Fruit fly (Drosophila melanogaster) whole organism: ENCODE results near the gene Pdss2.

ENCODE experiments used
- CG8478 ChIP-seq: fragments of >200 bp; optimal IDR thresholded peaks from 2 replicates; lab custom pipeline; 2018; ENCODE audit warnings: inconsistent platforms
- EcR ChIP-seq, 2 experiments: fragments of >200 bp; optimal IDR thresholded peaks; 2 replicates each; lab custom pipeline; 2017; ENCODE audit warnings: missing biosample characterization in 2 of 2, missing genetic modification characterization in 2 of 2, missing genetic modification reagents in 2 of 2
- pan ChIP-seq: fragments of >200 bp; optimal IDR thresholded peaks from 2 replicates; lab custom pipeline; 2017
- psq ChIP-seq: fragments of >200 bp; optimal IDR thresholded peaks from 2 replicates; lab custom pipeline; 2017
- usp ChIP-seq: fragments of >200 bp; optimal IDR thresholded peaks from 2 replicates; lab custom pipeline; 2017; ENCODE audit warnings: missing biosample characterization, missing genetic modification characterization, mixed read lengths

DNA sequence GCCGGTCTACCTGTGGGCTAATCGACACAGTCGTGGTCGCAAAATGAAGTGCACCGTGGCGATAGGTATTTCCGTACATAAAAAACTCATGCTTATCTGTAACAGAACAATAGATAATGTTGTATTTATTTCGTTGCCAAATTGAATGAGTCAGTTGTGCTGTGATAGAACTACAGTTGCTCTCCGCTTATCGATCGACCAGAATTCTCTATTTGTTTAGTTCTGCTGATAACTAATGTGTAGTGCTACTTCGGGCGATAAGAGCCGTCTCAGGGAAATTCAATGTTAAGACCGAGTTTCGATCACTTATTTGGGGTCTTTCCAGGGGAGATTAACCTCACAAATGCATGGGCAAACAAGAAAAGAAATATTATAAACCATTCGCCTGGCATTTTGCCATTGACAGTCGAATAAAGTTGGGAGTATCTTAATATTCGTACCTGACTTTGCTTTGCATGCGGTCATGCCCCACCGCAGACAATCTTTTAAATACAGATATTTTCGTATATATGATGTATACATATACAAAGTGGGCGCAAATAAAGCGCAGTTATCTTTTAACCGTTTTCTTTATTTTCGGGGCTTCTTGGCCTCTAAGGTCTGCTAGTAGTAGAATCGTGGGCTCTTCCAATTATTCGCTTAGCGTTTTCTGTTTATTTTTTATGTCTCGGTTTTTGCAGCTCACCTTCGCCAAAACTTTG is 8.7 kb downstream of the Pdss2 start:
- TF ChIP-seq pan (lab: Kevin White, UChicago) = no peak
- no peak for TF ChIP-seq psq
- TF ChIP-seq CG8478 (lab: Kevin White, UChicago) = no peak
- TF ChIP-seq usp (GFP tag; lab: Kevin White, UChicago) = no peak
- TF ChIP-seq EcR (GFP tag; optimal IDR thresholded peaks at IDR 0.05; lab: Kevin White, UChicago) = no peak
